Worm (Caenorhabditis elegans): Measurements from ENCODE around the gene gpa-6.

The gpa-6 gene

DNA sequence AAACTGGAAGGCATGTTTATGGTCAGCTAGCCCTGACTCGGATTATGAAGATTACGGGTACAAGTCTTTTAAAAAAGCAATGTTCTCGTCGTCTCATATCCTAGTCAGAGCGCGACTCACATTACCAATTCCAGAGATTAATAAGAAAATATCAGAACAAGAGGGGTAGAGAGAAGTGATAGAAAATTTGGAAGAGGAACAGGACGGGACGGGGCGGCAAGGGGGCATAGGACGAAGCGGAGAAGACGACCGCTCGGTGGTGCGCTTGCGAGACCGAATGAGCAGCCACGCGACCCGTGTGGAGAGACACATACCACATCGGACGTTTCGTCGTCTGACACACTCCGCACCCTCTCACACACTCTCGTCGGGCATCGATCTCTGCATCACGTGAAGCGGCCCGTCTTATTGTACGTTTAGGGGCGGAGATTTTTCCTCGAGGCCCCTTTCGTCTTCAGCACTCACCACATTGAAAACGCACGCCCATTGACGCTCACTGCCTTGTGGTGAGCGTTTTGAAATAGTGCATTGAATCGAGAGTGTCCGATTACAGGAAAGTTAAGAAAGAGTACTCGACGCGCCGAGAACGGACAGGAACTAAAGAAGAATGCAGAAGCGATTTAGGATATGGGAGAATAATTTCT is 45.9 kb upstream of the gpa-6 start (continued):
- TF ChIP-seq pag-3 (tag; optimal IDR thresholded peaks at IDR 0.05; ENCODE audit: borderline replicate concordance) (peak; percentile 63), unc-86 (tag; optimal IDR thresholded peaks at IDR 0.05) (no peak), F13H6.1 (tag; optimal IDR thresholded peaks at IDR 0.05) (peak; percentile 78), elt-4 (tag; optimal IDR thresholded peaks at IDR 0.05) (no peak), unc-55 (GFP tag; optimal IDR thresholded peaks at IDR 0.05) (peak; percentile 97), hlh-15 (tag; optimal IDR thresholded peaks at IDR 0.05) (no peak), pros-1 (tag; optimal IDR thresholded peaks at IDR 0.05) (peak; percentile 85), dmd-4 (tag; optimal IDR thresholded peaks at IDR 0.05; ENCODE audit: borderline replicate concordance) (peak; percentile 10), hlh-30 (tag; optimal IDR thresholded peaks at IDR 0.05; ENCODE audit: insufficient read depth) (peak; percentile 99)

DNA sequence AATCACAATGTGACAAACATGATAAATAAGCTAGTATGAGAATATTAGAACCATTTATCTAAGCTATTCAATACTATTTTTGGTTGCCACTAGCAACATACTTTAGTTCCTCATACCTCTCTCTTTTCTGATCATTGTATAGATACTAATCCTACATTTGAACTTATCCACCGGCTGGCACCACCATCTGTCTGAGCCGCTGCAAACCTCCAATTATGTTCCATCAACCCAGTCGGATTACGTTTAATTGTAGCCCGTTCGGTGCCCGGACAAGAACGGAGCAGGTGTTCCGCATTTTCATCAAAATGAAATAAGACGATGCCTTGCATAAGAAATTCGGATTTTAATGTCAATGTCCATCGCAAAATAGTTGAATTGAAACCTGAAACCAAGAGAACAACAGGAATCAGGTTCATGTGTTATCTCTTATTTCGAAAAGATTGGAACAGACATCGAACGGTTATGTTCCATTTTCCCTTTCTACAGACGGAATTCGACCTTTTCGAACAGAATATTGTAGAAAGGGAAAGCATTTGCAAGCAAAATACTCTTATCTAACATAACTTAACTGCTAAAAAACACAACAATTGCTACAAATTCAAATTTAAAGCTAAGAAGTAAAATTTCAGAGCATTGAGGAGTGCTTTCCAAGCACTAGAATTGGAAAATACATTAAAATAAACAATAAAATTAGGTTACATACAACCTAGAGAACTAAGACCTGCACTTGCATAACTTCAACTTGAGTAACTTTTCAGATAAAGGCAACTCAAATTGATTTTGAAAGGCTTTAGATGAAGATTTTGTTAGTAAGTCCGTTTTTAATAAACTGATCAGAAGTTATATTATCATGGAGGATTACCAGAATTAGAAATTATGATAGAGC is 44.8 kb upstream of the gpa-6 start:
- TF ChIP-seq ceh-31 (tag; optimal IDR thresholded peaks at IDR 0.05) (peak; percentile 30), ceh-19 (GFP tag; optimal IDR thresholded peaks at IDR 0.05) (no peak), ceh-34 (tag; optimal IDR thresholded peaks at IDR 0.05) (peak; percentile 9)

DNA sequence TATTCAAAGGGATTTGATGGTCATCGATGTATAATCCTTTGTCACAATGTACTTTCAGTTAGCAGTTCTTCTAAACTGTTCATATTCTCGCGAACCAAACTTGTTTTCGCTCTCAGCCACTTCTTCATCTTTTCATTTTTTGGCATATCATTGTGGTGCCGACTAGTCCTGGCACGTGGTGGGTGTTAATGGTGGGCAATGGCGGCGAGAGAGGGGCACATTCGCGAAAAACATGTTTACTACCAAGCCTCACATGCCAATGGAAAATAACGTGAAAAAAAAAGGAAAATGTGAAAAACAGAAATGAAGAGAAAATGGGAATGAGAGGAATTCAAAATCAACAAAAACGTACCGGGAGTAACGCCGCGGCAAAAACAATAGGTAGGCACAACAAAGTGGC is 43.9 kb upstream of the gpa-6 start:
- no peak for TF ChIP-seq tbx-7 (tag; optimal IDR thresholded peaks at IDR 0.05)
- no peak for TF ChIP-seq ceh-18 (tag; optimal IDR thresholded peaks at IDR 0.05)
- TF ChIP-seq fax-1 (tag; optimal IDR thresholded peaks at IDR 0.05): no peak
- no peak for TF ChIP-seq C08G9.2 (tag; optimal IDR thresholded peaks at IDR 0.05)
- no peak for TF ChIP-seq nhr-11 (tag; optimal IDR thresholded peaks at IDR 0.05)
- TF ChIP-seq dmd-4 (tag; optimal IDR thresholded peaks at IDR 0.05; ENCODE audit: borderline replicate concordance): no peak
- no peak for TF ChIP-seq mec-3 (tag; optimal IDR thresholded peaks at IDR 0.05; ENCODE audit: borderline replicate concordance)

DNA sequence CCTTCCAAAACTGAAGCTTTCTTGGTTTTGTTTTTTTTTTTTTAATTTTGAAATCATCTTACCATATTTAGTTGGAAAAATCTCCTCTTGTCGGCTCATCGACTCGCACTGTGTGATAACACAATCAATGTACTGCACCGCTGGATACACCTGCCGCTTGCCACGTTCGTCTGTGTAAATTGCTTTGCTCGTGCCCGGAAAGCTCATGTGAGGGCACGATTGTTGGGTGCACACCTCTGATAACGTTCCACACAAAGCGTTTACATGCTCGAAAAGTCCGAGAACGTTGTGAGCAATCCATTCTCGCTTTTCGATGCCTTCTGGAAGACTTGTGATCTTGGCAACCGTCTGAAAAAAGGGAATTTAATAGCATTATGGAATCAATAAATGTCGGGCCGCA is 36.5 kb upstream of the gpa-6 start:
- TF ChIP-seq pqm-1 (tag; optimal IDR thresholded peaks at IDR 0.05) (no peak), ceh-2 (tag; optimal IDR thresholded peaks at IDR 0.05) (no peak), pha-4 (tag; optimal IDR thresholded peaks at IDR 0.05) (no peak), ceh-31 (tag; optimal IDR thresholded peaks at IDR 0.05) (no peak), nhr-232 (tag; optimal IDR thresholded peaks at IDR 0.05) (no peak), ztf-16 (tag; optimal IDR thresholded peaks at IDR 0.05) (no peak), F13H6.1 (tag; optimal IDR thresholded peaks at IDR 0.05) (no peak), hlh-15 (tag; optimal IDR thresholded peaks at IDR 0.05) (no peak), ceh-45 (GFP tag; IDR thresholded peaks at IDR 0.05) (no peak), fkh-10 (GFP tag; optimal IDR thresholded peaks at IDR 0.05) (no peak), hlh-13 (GFP tag; optimal IDR thresholded peaks at IDR 0.05) (no peak), pax-1 (tag; optimal IDR thresholded peaks at IDR 0.05) (no peak)

DNA sequence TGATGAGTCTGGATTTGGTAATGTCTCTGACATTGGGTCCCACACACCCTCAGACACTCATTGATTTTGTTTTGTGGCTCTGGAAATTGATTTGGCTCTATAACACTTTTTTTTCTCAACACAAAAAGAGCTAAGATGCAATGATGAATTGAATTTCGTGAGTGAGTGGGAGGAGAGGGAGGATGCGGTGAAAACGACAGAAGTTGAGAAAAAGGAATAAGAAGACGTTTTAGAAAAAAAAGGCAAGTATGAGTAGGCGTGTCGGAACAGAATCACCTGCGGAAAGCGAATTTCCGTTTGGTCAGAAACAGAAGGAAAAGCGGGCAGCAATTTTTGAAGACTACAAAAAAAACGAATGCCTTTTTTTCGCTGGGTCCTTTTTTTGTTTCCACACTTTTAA is 35.3 kb upstream of the gpa-6 start:
- TF ChIP-seq pros-1 (tag; optimal IDR thresholded peaks at IDR 0.05) (peak; percentile 29), C08G9.2 (tag; optimal IDR thresholded peaks at IDR 0.05) (no peak), tbx-7 (tag; optimal IDR thresholded peaks at IDR 0.05) (no peak), ahr-1 (tag; optimal IDR thresholded peaks at IDR 0.05) (no peak), hlh-13 (GFP tag; optimal IDR thresholded peaks at IDR 0.05) (no peak)

DNA sequence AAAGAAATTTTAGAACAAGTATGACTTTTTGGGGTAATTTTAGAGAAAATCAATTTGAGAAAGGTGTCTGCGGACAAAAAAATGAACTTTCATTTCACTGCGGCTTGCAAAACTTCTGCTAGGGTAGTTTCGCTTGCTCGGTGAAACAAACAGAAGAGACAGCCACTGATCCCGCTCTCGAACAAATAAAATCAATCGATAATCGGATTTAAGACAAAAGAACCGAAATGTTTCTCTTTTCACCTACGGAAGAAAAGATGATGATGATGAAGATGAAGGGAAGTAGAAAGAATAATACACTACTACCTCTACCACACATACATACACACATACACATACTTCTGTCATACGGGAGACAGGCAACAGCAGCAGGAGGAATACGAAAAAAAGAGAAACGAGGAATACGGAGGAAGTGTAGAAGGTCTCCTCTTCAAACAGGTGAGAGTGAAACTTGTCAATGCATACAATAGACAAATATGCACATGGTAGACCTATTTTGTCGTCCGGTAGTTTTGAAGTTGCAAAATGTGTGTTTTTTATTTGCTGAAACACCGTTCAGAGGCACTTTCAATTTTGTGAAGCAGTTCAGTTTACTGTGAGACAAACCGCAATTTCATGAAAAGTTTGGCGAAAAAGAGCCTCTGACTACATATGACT is 33.8 kb upstream of the gpa-6 start:
- TF ChIP-seq hlh-6 (tag; optimal IDR thresholded peaks at IDR 0.05): no peak
- no peak for TF ChIP-seq npax-4 (tag; optimal IDR thresholded peaks at IDR 0.05)
- TF ChIP-seq ceh-14 (tag; optimal IDR thresholded peaks at IDR 0.05): no peak
- no peak for TF ChIP-seq eyg-1 (tag; optimal IDR thresholded peaks at IDR 0.05)
- TF ChIP-seq pqm-1 (tag; optimal IDR thresholded peaks at IDR 0.05): no peak
- no peak for TF ChIP-seq unc-42 (tag; optimal IDR thresholded peaks at IDR 0.05)
- no peak for TF ChIP-seq fkh-10 (GFP tag; optimal IDR thresholded peaks at IDR 0.05)
- TF ChIP-seq lim-6 (tag; optimal IDR thresholded peaks at IDR 0.05): no peak
- no peak for TF ChIP-seq che-1 (tag; optimal IDR thresholded peaks at IDR 0.05)

Measured in whole organism, late embryonic.